Fruit fly (Drosophila melanogaster): ENCODE measurements around the gene nSyb.

Gene nSyb

dm6 chr3L:1674381-1674780 is 36.8 kb upstream of the nSyb start, which contains the start of gene CG7991:
Gene CG7991, plus strand, starts transcription at chr3L:1674709.
- no peak for TF ChIP-seq fd96Ca (GFP tag; IDR thresholded peaks at IDR 0.05)
- TF ChIP-seq CG13204 (GFP tag; optimal IDR thresholded peaks at IDR 0.05), result no peak
- no peak for TF ChIP-seq EcR (GFP tag; optimal IDR thresholded peaks at IDR 0.05)
- no peak for TF ChIP-seq CG17806 (tag; optimal IDR thresholded peaks at IDR 0.05)
- TF ChIP-seq CG12605 (GFP tag; IDR thresholded peaks at IDR 0.05), result no peak
- TF ChIP-seq Pif1B (GFP tag; optimal IDR thresholded peaks at IDR 0.05), result no peak
- no peak for TF ChIP-seq CG8301 (tag; optimal IDR thresholded peaks at IDR 0.05)
- no peak for TF ChIP-seq Snoo (tag; optimal IDR thresholded peaks at IDR 0.05)
- no peak for TF ChIP-seq gl (tag; optimal IDR thresholded peaks at IDR 0.05)
- TF ChIP-seq rn (GFP tag; IDR thresholded peaks at IDR 0.05), result no peak
- TF ChIP-seq CG14655 (GFP tag; optimal IDR thresholded peaks at IDR 0.05), result no peak
- no peak for TF ChIP-seq CG8159 (tag; optimal IDR thresholded peaks at IDR 0.05)

dm6 chr3L:1672627-1673026 is 35.1 kb upstream of the nSyb start, which contains the start of gene CG13930:
Gene CG13930, minus strand, starts transcription at chr3L:1672727.
- no peak for TF ChIP-seq CG34367 (tag; optimal IDR thresholded peaks at IDR 0.05)
- TF ChIP-seq fd96Ca (GFP tag; IDR thresholded peaks at IDR 0.05), result no peak
- no peak for TF ChIP-seq CG8159 (tag; optimal IDR thresholded peaks at IDR 0.05)
- TF ChIP-seq Pif1A (GFP tag; optimal IDR thresholded peaks at IDR 0.05), result no peak
- TF ChIP-seq CG15710 (tag; optimal IDR thresholded peaks at IDR 0.05), result no peak
- no peak for TF ChIP-seq CG17806 (tag; optimal IDR thresholded peaks at IDR 0.05)
- no peak for TF ChIP-seq CG10348 (GFP tag; IDR thresholded peaks at IDR 0.05)
- no peak for TF ChIP-seq CG14655 (GFP tag; optimal IDR thresholded peaks at IDR 0.05)
- no peak for TF ChIP-seq Pif1B (GFP tag; optimal IDR thresholded peaks at IDR 0.05)
- TF ChIP-seq CG8301 (tag; optimal IDR thresholded peaks at IDR 0.05), result no peak
- no peak for TF ChIP-seq Snoo (tag; optimal IDR thresholded peaks at IDR 0.05)
- no peak for TF ChIP-seq CG9948 (tag; optimal IDR thresholded peaks at IDR 0.05)
- no peak for TF ChIP-seq EcR (GFP tag; optimal IDR thresholded peaks at IDR 0.05)
- no peak for TF ChIP-seq CG12605 (GFP tag; IDR thresholded peaks at IDR 0.05)
- no peak for TF ChIP-seq CG32121 (GFP tag; IDR thresholded peaks at IDR 0.05)
- TF ChIP-seq Ets98B (GFP tag; IDR thresholded peaks at IDR 0.05), result no peak
- TF ChIP-seq rn (GFP tag; IDR thresholded peaks at IDR 0.05), result no peak

- TF ChIP-seq CG8159 (tag; optimal IDR thresholded peaks at IDR 0.05), result no peak
Measured at dm6 chr3L:1670008-1670407, 32.5 kb upstream of the nSyb start, which contains the start of gene RabX5. Gene RabX5, minus strand, starts transcription at chr3L:1670108.

dm6 chr3L:1668504-1668903 is 31.0 kb upstream of the nSyb start, which contains the start of gene RpL23A:
Gene RpL23A, minus strand, starts transcription at chr3L:1668654.
- peak; percentile 40 for TF ChIP-seq CG9948 (tag; optimal IDR thresholded peaks at IDR 0.05)
- peak; percentile 81 for TF ChIP-seq rn (GFP tag; IDR thresholded peaks at IDR 0.05)
- peak; percentile 61 for TF ChIP-seq CG8159 (tag; optimal IDR thresholded peaks at IDR 0.05)
- TF ChIP-seq CG10348 (GFP tag; IDR thresholded peaks at IDR 0.05), result no peak
- peak; percentile 63 for TF ChIP-seq CG15710 (tag; optimal IDR thresholded peaks at IDR 0.05)
- peak; percentile 92 for TF ChIP-seq Snoo (tag; optimal IDR thresholded peaks at IDR 0.05)
- no peak for TF ChIP-seq CG14655 (GFP tag; optimal IDR thresholded peaks at IDR 0.05)
- TF ChIP-seq CG4496 (GFP tag; IDR thresholded peaks at IDR 0.05), result peak; percentile 92
- peak; percentile 85 for TF ChIP-seq fd96Ca (GFP tag; IDR thresholded peaks at IDR 0.05)
- TF ChIP-seq CG32121 (GFP tag; IDR thresholded peaks at IDR 0.05), result peak; percentile 68
- TF ChIP-seq gl (tag; optimal IDR thresholded peaks at IDR 0.05), result peak; percentile 29
- TF ChIP-seq Ets98B (GFP tag; IDR thresholded peaks at IDR 0.05), result peak; percentile 74
- peak; percentile 46; the same call in 1 of the 2 replicates for TF ChIP-seq CG12605 (GFP tag; IDR thresholded peaks at IDR 0.05)
- TF ChIP-seq Pif1B (GFP tag; optimal IDR thresholded peaks at IDR 0.05), result no peak
- peak; percentile 75 for TF ChIP-seq CG34367 (tag; optimal IDR thresholded peaks at IDR 0.05)
- no peak for TF ChIP-seq CG8301 (tag; optimal IDR thresholded peaks at IDR 0.05)
- peak; percentile 47 for TF ChIP-seq CG17806 (tag; optimal IDR thresholded peaks at IDR 0.05)
- no peak for TF ChIP-seq EcR (GFP tag; optimal IDR thresholded peaks at IDR 0.05)
- TF ChIP-seq CG13204 (GFP tag; optimal IDR thresholded peaks at IDR 0.05), result peak; percentile 40
- no peak for TF ChIP-seq Pif1A (GFP tag; optimal IDR thresholded peaks at IDR 0.05)
- no peak for TF ChIP-seq D1 (tag; optimal IDR thresholded peaks at IDR 0.05)

dm6 chr3L:1667423-1667822 is 29.9 kb upstream of the nSyb start:
- TF ChIP-seq CG32121 (GFP tag; IDR thresholded peaks at IDR 0.05) (no peak), CG12605 (GFP tag; IDR thresholded peaks at IDR 0.05) (no peak), CG8301 (tag; optimal IDR thresholded peaks at IDR 0.05) (no peak), rn (GFP tag; IDR thresholded peaks at IDR 0.05) (no peak)

dm6 chr3L:1665544-1665943 is 28.0 kb upstream of the nSyb start:
- no peak for TF ChIP-seq CG34367 (tag; optimal IDR thresholded peaks at IDR 0.05)
- TF ChIP-seq CG10348 (GFP tag; IDR thresholded peaks at IDR 0.05), result no peak
- no peak for TF ChIP-seq fd96Ca (GFP tag; IDR thresholded peaks at IDR 0.05)
- TF ChIP-seq Snoo (tag; optimal IDR thresholded peaks at IDR 0.05), result no peak
- TF ChIP-seq CG17806 (tag; optimal IDR thresholded peaks at IDR 0.05), result no peak
- no peak for TF ChIP-seq EcR (GFP tag; optimal IDR thresholded peaks at IDR 0.05)
- TF ChIP-seq CG13204 (GFP tag; optimal IDR thresholded peaks at IDR 0.05), result no peak
- TF ChIP-seq CG9948 (tag; optimal IDR thresholded peaks at IDR 0.05), result no peak
- TF ChIP-seq CG8159 (tag; optimal IDR thresholded peaks at IDR 0.05), result no peak
- TF ChIP-seq Ets98B (GFP tag; IDR thresholded peaks at IDR 0.05), result no peak
- TF ChIP-seq CG15710 (tag; optimal IDR thresholded peaks at IDR 0.05), result no peak
- TF ChIP-seq CG4496 (GFP tag; IDR thresholded peaks at IDR 0.05), result no peak
- TF ChIP-seq Pif1A (GFP tag; optimal IDR thresholded peaks at IDR 0.05), result no peak
- TF ChIP-seq gl (tag; optimal IDR thresholded peaks at IDR 0.05), result no peak
- no peak for TF ChIP-seq CG12605 (GFP tag; IDR thresholded peaks at IDR 0.05)
- no peak for TF ChIP-seq CG32121 (GFP tag; IDR thresholded peaks at IDR 0.05)

Data from whole organism, pupa.